Worm (Caenorhabditis elegans): ENCODE data around the gene F11D5.6.

Gene F11D5.6

ce11 chrX:3280130-3280529, 45.9 kb downstream of the F11D5.6 start, which contains the start of gene K09C4.10:
Gene K09C4.10, minus strand, starts transcription at chrX:3280230.
- TF ChIP-seq ham-2 (GFP tag; optimal IDR thresholded peaks at IDR 0.05) (no peak), blmp-1 (tag; optimal IDR thresholded peaks at IDR 0.05) (no peak), elt-1 (tag; optimal IDR thresholded peaks at IDR 0.05; ENCODE audit: borderline replicate concordance, insufficient read depth) (no peak), elt-3 (tag; optimal IDR thresholded peaks at IDR 0.05) (no peak), hlh-1 (tag; optimal IDR thresholded peaks at IDR 0.05) (no peak), unc-62 (GFP tag; optimal IDR thresholded peaks at IDR 0.05) (no peak), ces-1 (GFP tag; optimal IDR thresholded peaks at IDR 0.05) (no peak), nhr-28 (tag; optimal IDR thresholded peaks at IDR 0.05) (no peak), zip-8 (tag; optimal IDR thresholded peaks at IDR 0.05) (no peak)
